Worm (Caenorhabditis elegans) whole organism, young adult: ENCODE data around the gene lec-1.

Source experiments
- B0035.1 ChIP-seq: sonication (generic microtip); optimal IDR thresholded peaks from 2 replicates; lab custom pipeline; 2016; ENCODE audit warnings: missing genetic modification characterization, mild to moderate bottlenecking, missing compliant biosample characterization, missing genotype, missing genetic modification reagents
- B0261.1 ChIP-seq: sonication (generic microtip); optimal IDR thresholded peaks from 2 replicates; lab custom pipeline; 2016; ENCODE audit warnings: mild to moderate bottlenecking, missing genetic modification characterization, moderate library complexity, missing compliant biosample characterization
- B0336.3 ChIP-seq: fragments of 200-800 bp; sonication (Bioruptor generic); IDR thresholded peaks from 2 replicates; pipeline ENCODE4 v1.3.6; 2022; ENCODE audit warnings: missing genetic modification characterization, missing compliant biosample characterization
- D2030.7 ChIP-seq: fragments of 200-800 bp; sonication (Bioruptor generic); IDR thresholded peaks from 2 replicates; pipeline ENCODE4 v1.3.6; 2022; ENCODE audit warnings: missing genetic modification reagents, missing genetic modification characterization, missing compliant biosample characterization
- F33H1.4 ChIP-seq: fragments of 200-800 bp; sonication (Bioruptor generic); IDR thresholded peaks from 2 replicates; pipeline ENCODE4 v1.3.6; 2022; ENCODE audit warnings: missing genetic modification reagents, missing genetic modification characterization, missing compliant biosample characterization
- F49E8.2 ChIP-seq: sonication (generic microtip); optimal IDR thresholded peaks from 3 replicates; lab custom pipeline; 2017; ENCODE audit warnings: missing genetic modification characterization, mild to moderate bottlenecking, missing compliant biosample characterization, antibody characterized with exemption, moderate library complexity; ENCODE audit not compliant: insufficient read depth
- T07F8.4 ChIP-seq: sonication (generic microtip); optimal IDR thresholded peaks from 2 replicates; lab custom pipeline; 2016; ENCODE audit warnings: mild to moderate bottlenecking, missing genetic modification characterization, moderate library complexity, missing compliant biosample characterization
- Y53G8AR.9 ChIP-seq: fragments of 200-800 bp; sonication (Bioruptor generic); conservative IDR thresholded peaks from 2 replicates; pipeline ENCODE4 v1.3.6; 2022; ENCODE audit warnings: missing genetic modification reagents, missing genetic modification characterization, missing compliant biosample characterization
- ama-1 ChIP-seq, 3 experiments: fragments of 150-350 bp in 1 of 3; sonication (generic microtip) in 2 of 3; optimal IDR thresholded peaks; 2 replicates each; lab custom pipeline; 2014 to 2018; ENCODE audit warnings: missing biosample characterization in 2 of 3, missing genetic modification characterization in 2 of 3, missing genetic modification reagents in 2 of 3
- athp-1 ChIP-seq: sonication (generic microtip); optimal IDR thresholded peaks from 2 replicates; lab custom pipeline; 2017; ENCODE audit warnings: mild to moderate bottlenecking, missing genetic modification characterization, missing compliant biosample characterization
- attf-5 ChIP-seq: fragments of 200-800 bp; sonication (Bioruptor generic); optimal IDR thresholded peaks from 2 replicates; lab custom pipeline; 2018; ENCODE audit warnings: mild to moderate bottlenecking, missing genetic modification characterization, missing compliant biosample characterization
- attf-6 ChIP-seq: fragments of 200-800 bp; sonication (Bioruptor generic); IDR thresholded peaks from 2 replicates; pipeline ENCODE4 v1.3.6; 2022; ENCODE audit warnings: missing genetic modification reagents, missing genetic modification characterization, missing compliant biosample characterization
- ccch-3 ChIP-seq: fragments of 200-800 bp; sonication (Bioruptor generic); optimal IDR thresholded peaks from 2 replicates; lab custom pipeline; 2018; ENCODE audit warnings: mild to moderate bottlenecking, missing genetic modification characterization, missing compliant biosample characterization
- cebp-1 ChIP-seq, 2 experiments: fragments of 200-800 bp in 1 of 2; sonication (Bioruptor generic) in 1 of 2; sonication (generic microtip) in 1 of 2; IDR thresholded peaks in 1 of 2; optimal IDR thresholded peaks in 1 of 2; 2 replicates each; pipeline versions ENCODE4 v1.3.6 to Lab custom; 2017 to 2022; ENCODE audit warnings: missing compliant biosample characterization in 2 of 2, missing genetic modification characterization in 2 of 2, mild to moderate bottlenecking in 1 of 2, missing genetic modification reagents in 1 of 2, moderate library complexity in 1 of 2
- ceh-100 ChIP-seq: fragments of 200-800 bp; sonication (Bioruptor generic); IDR thresholded peaks from 2 replicates; pipeline ENCODE4 v1.3.6; 2022; ENCODE audit warnings: missing genetic modification reagents, missing genetic modification characterization, missing compliant biosample characterization
- dpl-1 ChIP-seq: fragments of 150-350 bp; optimal IDR thresholded peaks from 2 replicates; lab custom pipeline; 2014; ENCODE audit warnings: missing biosample characterization, missing genetic modification reagents, missing genetic modification characterization
- efl-1 ChIP-seq: fragments of 150-350 bp; optimal IDR thresholded peaks from 2 replicates; lab custom pipeline; 2014; ENCODE audit warnings: missing biosample characterization, missing genetic modification reagents, missing genetic modification characterization
- fkh-3 ChIP-seq: sonication (generic microtip); optimal IDR thresholded peaks from 2 replicates; lab custom pipeline; 2016; ENCODE audit warnings: mild to moderate bottlenecking, missing genetic modification characterization, missing compliant biosample characterization
- hlh-12 ChIP-seq: sonication (generic microtip); optimal IDR thresholded peaks from 2 replicates; lab custom pipeline; 2016; ENCODE audit warnings: missing genetic modification characterization, missing compliant biosample characterization
- hmg-20 ChIP-seq: fragments of 200-800 bp; sonication (Bioruptor generic); IDR thresholded peaks from 2 replicates; pipeline ENCODE4 v1.3.6; 2022; ENCODE audit warnings: missing genetic modification reagents, missing genetic modification characterization, missing compliant biosample characterization
- let-607 ChIP-seq, 2 experiments: fragments of 200-800 bp in 1 of 2; sonication (Bioruptor generic) in 1 of 2; sonication (generic microtip) in 1 of 2; optimal IDR thresholded peaks; 2 replicates each; lab custom pipeline; 2016 to 2018; ENCODE audit warnings: mild to moderate bottlenecking in 2 of 2, missing compliant biosample characterization in 2 of 2, missing genetic modification characterization in 2 of 2, moderate library complexity in 2 of 2, missing genotype in 1 of 2
- lin-40 ChIP-seq: sonication (generic microtip); optimal IDR thresholded peaks from 2 replicates; lab custom pipeline; 2016; ENCODE audit warnings: missing genetic modification characterization, mild to moderate bottlenecking, missing compliant biosample characterization, missing genotype, missing genetic modification reagents
- mcd-1 ChIP-seq: fragments of 200-800 bp; sonication (Bioruptor generic); IDR thresholded peaks from 2 replicates; pipeline ENCODE4 v1.3.6; 2022; ENCODE audit warnings: missing genetic modification reagents, missing genetic modification characterization, missing compliant biosample characterization
- mel-28 ChIP-seq: sonication (generic microtip); optimal IDR thresholded peaks from 2 replicates; lab custom pipeline; 2016; ENCODE audit warnings: borderline replicate concordance, mild to moderate bottlenecking, missing genetic modification characterization, missing compliant biosample characterization
- nhr-179 ChIP-seq: sonication (generic microtip); optimal IDR thresholded peaks from 2 replicates; lab custom pipeline; 2016; ENCODE audit warnings: mild to moderate bottlenecking, missing genetic modification characterization, missing compliant biosample characterization
- pbrm-1 ChIP-seq: fragments of 200-800 bp; sonication (Bioruptor generic); IDR thresholded peaks from 2 replicates; pipeline ENCODE4 v1.3.6; 2022; ENCODE audit warnings: missing genetic modification reagents, missing genetic modification characterization, missing compliant biosample characterization
- pha-4 ChIP-seq: fragments of 150-350 bp; sonication (generic microtip); optimal IDR thresholded peaks from 2 replicates; lab custom pipeline; 2014; ENCODE audit warnings: missing biosample characterization, missing genetic modification reagents, missing genetic modification characterization
- rcor-1 ChIP-seq: fragments of 200-800 bp; sonication (Bioruptor generic); IDR thresholded peaks from 2 replicates; pipeline ENCODE4 v1.3.6; 2022; ENCODE audit warnings: missing genetic modification reagents, missing genetic modification characterization, missing compliant biosample characterization
- repo-1 ChIP-seq: sonication (generic microtip); optimal IDR thresholded peaks from 2 replicates; lab custom pipeline; 2017; ENCODE audit warnings: mild to moderate bottlenecking, missing genetic modification characterization, missing compliant biosample characterization
- snpc-1.1 ChIP-seq: sonication (generic microtip); optimal IDR thresholded peaks from 2 replicates; lab custom pipeline; 2017; ENCODE audit warnings: missing genetic modification characterization, mild to moderate bottlenecking, missing compliant biosample characterization, antibody characterized with exemption, moderate library complexity, missing genotype, missing genetic modification reagents; ENCODE audit not compliant: insufficient read depth
- snpc-1.3 ChIP-seq: sonication (generic microtip); optimal IDR thresholded peaks from 2 replicates; lab custom pipeline; 2017; ENCODE audit warnings: missing genetic modification characterization, mild to moderate bottlenecking, missing compliant biosample characterization, antibody characterized with exemption, moderate library complexity, missing genotype, missing genetic modification reagents; ENCODE audit not compliant: insufficient read depth
- tbp1 ChIP-seq: fragments of 200-800 bp; sonication (Bioruptor generic); optimal IDR thresholded peaks from 2 replicates; lab custom pipeline; 2018; ENCODE audit warnings: mild to moderate bottlenecking, missing genetic modification characterization, missing compliant biosample characterization
- unc-62 ChIP-seq: fragments of 150-350 bp; optimal IDR thresholded peaks from 2 replicates; lab custom pipeline; 2014; ENCODE audit warnings: missing biosample characterization, missing genetic modification reagents, missing genetic modification characterization
- zim-3 ChIP-seq: sonication (generic microtip); optimal IDR thresholded peaks from 2 replicates; lab custom pipeline; 2017; ENCODE audit warnings: mild to moderate bottlenecking, missing genetic modification characterization, moderate library complexity, missing compliant biosample characterization
- ztf-18 ChIP-seq: sonication (generic microtip); optimal IDR thresholded peaks from 2 replicates; lab custom pipeline; 2016; ENCODE audit warnings: missing genotype, mild to moderate bottlenecking, missing genetic modification characterization, missing compliant biosample characterization
- ztf-3 ChIP-seq: fragments of 200-800 bp; sonication (Bioruptor generic); optimal IDR thresholded peaks from 2 replicates; lab custom pipeline; 2018; ENCODE audit warnings: mild to moderate bottlenecking, missing genetic modification characterization, missing compliant biosample characterization

lec-1 gene

ce11 chrII:13199674-13200215 is 4.4 kb downstream of the lec-1 start, which contains the start of gene btf-1 (continued):
- peak; percentile 66 for TF ChIP-seq efl-1
- no peak for TF ChIP-seq B0261.1 (tag; lab: Kevin White, UChicago)
- TF ChIP-seq pbrm-1 (GFP tag; lab: Robert Waterston, UW), result peak; percentile 55; the same call in 1 of the 2 replicates
- TF ChIP-seq dpl-1 (GFP tag; lab: Kevin White, UChicago), result peak; percentile 61
- peak; percentile 42 for TF ChIP-seq snpc-1.3
- no peak for TF ChIP-seq attf-6 (GFP tag; lab: Robert Waterston, UW)
- 0 out of 2 replicates have a peak, but pooled peaks have one; percentile 36 for TF ChIP-seq rcor-1 (GFP tag; lab: Robert Waterston, UW)
- TF ChIP-seq ceh-100, result peak; percentile 97
- no peak for TF ChIP-seq cebp-1 (GFP tag; IDR thresholded peaks at IDR 0.05; lab: Robert Waterston, UW)
- peak; percentile 73 for TF ChIP-seq cebp-1 (tag; optimal IDR thresholded peaks at IDR 0.05; lab: Kevin White, UChicago)
- TF ChIP-seq mel-28 (tag; lab: Kevin White, UChicago), result peak; percentile 60
- 0 out of 2 replicates have a peak, but pooled peaks have one; percentile 20 for TF ChIP-seq D2030.7 (GFP tag; lab: Robert Waterston, UW)
- TF ChIP-seq T07F8.4, result peak; percentile 18
- TF ChIP-seq nhr-179, result no peak
- peak; percentile 78 for TF ChIP-seq B0336.3 (GFP tag; lab: Robert Waterston, UW)
- TF ChIP-seq snpc-1.1 (tag; lab: Kevin White, UChicago), result peak; percentile 13
- peak; percentile 43 for TF ChIP-seq B0035.1
- no peak for TF ChIP-seq hmg-20 (GFP tag; lab: Robert Waterston, UW)
- TF ChIP-seq pha-4, result peak; percentile 19
- peak; percentile 57 for TF ChIP-seq ztf-18
- TF ChIP-seq zim-3 (tag; lab: Kevin White, UChicago), result peak; percentile 79
- peak; percentile 95 for TF ChIP-seq mcd-1 (GFP tag; lab: Robert Waterston, UW)
- TF ChIP-seq let-607 (tag; optimal IDR thresholded peaks at IDR 0.05; lab: Kevin White, UChicago), result peak; percentile 56 to 72
- TF ChIP-seq unc-62, result no peak
- no peak for TF ChIP-seq athp-1
- TF ChIP-seq lin-40, result peak; percentile 82
- no peak; the same call in 1 of the 2 replicates for TF ChIP-seq F33H1.4
- no peak for TF ChIP-seq hlh-12
- TF ChIP-seq tbp1 (GFP tag; lab: Kevin White, UChicago), result peak; percentile 33
- TF ChIP-seq ama-1 (optimal IDR thresholded peaks at IDR 0.05; lab: Kevin White, UChicago), result peak; percentile 58
- peak in 1 of 2 experiments; percentile 63 for TF ChIP-seq ama-1 (GFP tag; optimal IDR thresholded peaks at IDR 0.05; lab: Kevin White, UChicago)
- TF ChIP-seq Y53G8AR.9 (GFP tag; lab: Robert Waterston, UW), result peak; percentile 76; the same call in 1 of the 2 replicates

- TF ChIP-seq repo-1 (tag; lab: Kevin White, UChicago), result no peak
- no peak for TF ChIP-seq ztf-3 (GFP tag; lab: Kevin White, UChicago)
- TF ChIP-seq nhr-179, result no peak
- TF ChIP-seq efl-1, result no peak
- no peak for TF ChIP-seq F49E8.2
- TF ChIP-seq ccch-3, result no peak
- no peak for TF ChIP-seq fkh-3 (tag; lab: Kevin White, UChicago)
- no peak for TF ChIP-seq attf-5 (GFP tag; lab: Kevin White, UChicago)
Observed at ce11 chrII:13215792-13216191, 20.4 kb downstream of the lec-1 start, which contains the start of gene F15D4.2. Gene F15D4.2 (plus strand): TSS chrII:13216092.
